Fruit fly (Drosophila melanogaster): Measurements from ENCODE around the gene CG14427.

DNA sequence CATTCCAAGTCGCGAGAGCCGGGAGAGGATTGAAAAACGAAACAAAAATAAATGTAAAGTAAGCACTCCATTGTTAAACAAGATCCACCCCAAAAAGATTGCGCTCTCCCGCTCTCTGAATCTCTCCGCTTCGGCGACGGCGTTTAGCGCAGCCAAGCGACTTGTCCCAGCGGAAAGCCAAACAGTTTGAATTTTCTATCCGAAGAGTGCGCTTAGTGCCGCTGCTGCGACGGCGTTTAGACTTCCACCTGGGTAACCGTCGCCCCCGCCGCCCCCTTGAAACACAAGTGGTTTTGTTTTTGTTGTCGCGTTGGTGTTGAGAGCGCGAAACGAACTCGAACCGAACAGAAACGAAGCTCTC lies 41.9 kb upstream of the CG14427 start, which contains the start of gene Inx2:
- no peak for TF ChIP-seq CG8478 (optimal IDR thresholded peaks at IDR 0.05)
- TF ChIP-seq CTCF (optimal IDR thresholded peaks at IDR 0.05), result no peak
